Fruit fly (Drosophila melanogaster) whole organism, embryonic: ENCODE results near the gene CG46308.
A peak's percentile ranks its signal among the peaks of the same experiment; 100 is the strongest.

Source experiments
- Atf3 ChIP-seq: fragments of 200-800 bp; sonication (Bioruptor generic); optimal IDR thresholded peaks from 3 replicates; lab custom pipeline; 2016; ENCODE audit warnings: missing biosample characterization, missing genetic modification characterization
- B-H1 ChIP-seq: fragments of 200-800 bp; sonication (Bioruptor generic); IDR thresholded peaks from 3 replicates; pipeline ENCODE4 v1.3.6; 2022; ENCODE audit warnings: missing biosample characterization, missing genetic modification characterization
- CG10959 ChIP-seq: fragments of 200-800 bp; sonication (Bioruptor generic); IDR thresholded peaks from 2 replicates; pipeline ENCODE4 v1.3.6; 2022; ENCODE audit warnings: missing biosample characterization, missing genetic modification characterization
- CG11093 ChIP-seq: fragments of 200-800 bp; sonication (Bioruptor generic); IDR thresholded peaks from 3 replicates; pipeline ENCODE4 v1.3.6; 2022; ENCODE audit warnings: missing biosample characterization, missing genetic modification characterization
- CG11398 ChIP-seq: fragments of 200-800 bp; sonication (Bioruptor generic); optimal IDR thresholded peaks from 2 replicates; lab custom pipeline; 2016; ENCODE audit warnings: missing biosample characterization, missing genetic modification characterization
- CG12744 ChIP-seq: fragments of 200-800 bp; sonication (Bioruptor generic); optimal IDR thresholded peaks from 2 replicates; lab custom pipeline; 2016; ENCODE audit warnings: missing biosample characterization, missing genetic modification characterization
- CG16815 ChIP-seq: fragments of 200-800 bp; sonication (Bioruptor generic); optimal IDR thresholded peaks from 3 replicates; lab custom pipeline; 2017; ENCODE audit warnings: missing biosample characterization, mild to moderate bottlenecking, missing genetic modification characterization
- CG17186 ChIP-seq: fragments of 200-800 bp; sonication (Bioruptor generic); optimal IDR thresholded peaks from 3 replicates; lab custom pipeline; 2017; ENCODE audit warnings: missing biosample characterization, missing genetic modification reagents, missing genetic modification characterization
- CG2678 ChIP-seq: fragments of 200-800 bp; sonication (Bioruptor generic); optimal IDR thresholded peaks from 3 replicates; lab custom pipeline; 2019; ENCODE audit warnings: missing biosample characterization, mild to moderate bottlenecking, missing genetic modification characterization, moderate library complexity
- CG32767 ChIP-seq: fragments of 200-800 bp; sonication (Bioruptor generic); IDR thresholded peaks from 2 replicates; pipeline ENCODE4 v1.3.6; 2022; ENCODE audit warnings: missing biosample characterization, missing genetic modification characterization
- CG32772 ChIP-seq: fragments of 200-800 bp; sonication (Bioruptor generic); IDR thresholded peaks from 2 replicates; pipeline ENCODE4 v1.3.6; 2022; ENCODE audit warnings: missing biosample characterization, missing genetic modification characterization
- CG3407 ChIP-seq: fragments of 200-800 bp; sonication (Bioruptor generic); optimal IDR thresholded peaks from 2 replicates; lab custom pipeline; 2018; ENCODE audit warnings: missing biosample characterization, mild to moderate bottlenecking, missing genetic modification characterization
- CG34376 ChIP-seq: fragments of 200-800 bp; sonication (Bioruptor generic); optimal IDR thresholded peaks from 2 replicates; lab custom pipeline; 2018; ENCODE audit warnings: missing biosample characterization, mild to moderate bottlenecking, missing genetic modification characterization
- CG4404 ChIP-seq: fragments of 200-800 bp; sonication (Bioruptor generic); IDR thresholded peaks from 2 replicates; pipeline ENCODE4 v1.3.6; 2022; ENCODE audit warnings: missing biosample characterization, missing genetic modification characterization
- CG6765 ChIP-seq: fragments of 200-800 bp; sonication (Bioruptor generic); optimal IDR thresholded peaks from 3 replicates; lab custom pipeline; 2017; ENCODE audit warnings: missing biosample characterization, mild to moderate bottlenecking, missing genetic modification characterization
- CG6813 ChIP-seq: fragments of 200-800 bp; sonication (Bioruptor generic); optimal IDR thresholded peaks from 2 replicates; lab custom pipeline; 2017; ENCODE audit warnings: missing biosample characterization, missing genetic modification characterization, mild to moderate bottlenecking, moderate library complexity, missing genetic modification reagents
- CG7839 ChIP-seq: fragments of 200-800 bp; sonication (Bioruptor generic); optimal IDR thresholded peaks from 3 replicates; lab custom pipeline; 2018; ENCODE audit warnings: missing biosample characterization, mild to moderate bottlenecking, missing genetic modification characterization, moderate library complexity
- CG8924 ChIP-seq: fragments of 200-800 bp; optimal IDR thresholded peaks from 3 replicates; lab custom pipeline; 2019; ENCODE audit warnings: missing biosample characterization, mild to moderate bottlenecking, missing genetic modification characterization, moderate library complexity
- CG9932 ChIP-seq: fragments of 200-800 bp; sonication (Bioruptor generic); IDR thresholded peaks from 2 replicates; pipeline ENCODE4 v1.3.6; 2022; ENCODE audit warnings: missing biosample characterization, missing genetic modification characterization
- Camta ChIP-seq: fragments of 200-800 bp; sonication (Bioruptor generic); optimal IDR thresholded peaks from 2 replicates; lab custom pipeline; 2016; ENCODE audit warnings: missing biosample characterization, missing genetic modification characterization
- Dek ChIP-seq: fragments of 200-800 bp; sonication (Bioruptor generic); optimal IDR thresholded peaks from 3 replicates; lab custom pipeline; 2019; ENCODE audit warnings: missing biosample characterization, mild to moderate bottlenecking, missing genetic modification characterization, moderate library complexity
- Dip2 ChIP-seq: fragments of 200-800 bp; sonication (Bioruptor generic); IDR thresholded peaks from 2 replicates; pipeline ENCODE4 v1.3.6; 2022; ENCODE audit warnings: missing biosample characterization, missing genetic modification characterization
- Drgx ChIP-seq: fragments of 200-800 bp; sonication (Bioruptor generic); IDR thresholded peaks from 2 replicates; pipeline ENCODE4 v1.3.6; 2022; ENCODE audit warnings: missing biosample characterization, missing genetic modification characterization
- HmgD ChIP-seq: fragments of 200-800 bp; sonication (Bioruptor generic); optimal IDR thresholded peaks from 3 replicates; lab custom pipeline; 2016; ENCODE audit warnings: missing biosample characterization, missing genetic modification characterization
- Hr3 ChIP-seq: fragments of 200-800 bp; sonication (Bioruptor generic); optimal IDR thresholded peaks from 3 replicates; lab custom pipeline; 2016; ENCODE audit warnings: missing biosample characterization, missing genetic modification characterization
- Med ChIP-seq: fragments of 200-800 bp; sonication (Bioruptor generic); peaks from one replicate; lab custom pipeline; 2016; ENCODE audit warnings: missing biosample characterization, missing genetic modification characterization, mild to moderate bottlenecking, inconsistent platforms, moderate library complexity
- NFAT ChIP-seq: fragments of 200-800 bp; sonication (Bioruptor generic); IDR thresholded peaks from 2 replicates; pipeline ENCODE4 v1.3.6; 2022; ENCODE audit warnings: missing biosample characterization, missing genetic modification characterization
- Neu2 ChIP-seq: fragments of 200-800 bp; sonication (Bioruptor generic); optimal IDR thresholded peaks from 3 replicates; lab custom pipeline; 2016; ENCODE audit warnings: missing biosample characterization, missing genetic modification characterization, borderline replicate concordance
- Oaz ChIP-seq: fragments of 200-800 bp; sonication (Bioruptor generic); IDR thresholded peaks from 2 replicates; pipeline ENCODE4 v1.3.6; 2022; ENCODE audit warnings: missing biosample characterization, missing genetic modification characterization
- Sry-β ChIP-seq: fragments of 200-800 bp; sonication (Bioruptor generic); optimal IDR thresholded peaks from 2 replicates; lab custom pipeline; 2018; ENCODE audit warnings: missing biosample characterization, mild to moderate bottlenecking, missing genetic modification characterization, moderate library complexity
- abd-A ChIP-seq: fragments of 200-800 bp; sonication (Bioruptor generic); optimal IDR thresholded peaks from 3 replicates; lab custom pipeline; 2019; ENCODE audit warnings: missing biosample characterization, mild to moderate bottlenecking, missing genetic modification characterization, moderate library complexity
- ac ChIP-seq: fragments of 200-800 bp; sonication (Bioruptor generic); optimal IDR thresholded peaks from 3 replicates; lab custom pipeline; 2017; ENCODE audit warnings: missing biosample characterization, mild to moderate bottlenecking, missing genetic modification characterization
- bigmax ChIP-seq: fragments of 200-800 bp; sonication (Bioruptor generic); optimal IDR thresholded peaks from 2 replicates; lab custom pipeline; 2018; ENCODE audit warnings: missing biosample characterization, mild to moderate bottlenecking, missing genetic modification characterization
- chinmo ChIP-seq: fragments of 200-800 bp; sonication (Bioruptor generic); IDR thresholded peaks from 4 replicates; pipeline ENCODE4 v1.3.6; 2022; ENCODE audit warnings: missing biosample characterization, missing genetic modification characterization; ENCODE audit not compliant: partially characterized antibody
- crol ChIP-seq: fragments of 200-800 bp; sonication (Bioruptor generic); IDR thresholded peaks from 2 replicates; pipeline ENCODE4 v1.3.6; 2022; ENCODE audit warnings: missing biosample characterization, missing genetic modification characterization
- crp ChIP-seq, 2 experiments: fragments of 200-800 bp; sonication (Bioruptor generic); optimal IDR thresholded peaks; 2 replicates in 1 of 2; 3 replicates in 1 of 2; lab custom pipeline; 2017; ENCODE audit warnings: missing biosample characterization in 2 of 2, missing genetic modification characterization in 2 of 2, mild to moderate bottlenecking in 1 of 2, moderate library complexity in 1 of 2
- dati ChIP-seq: fragments of 200-800 bp; sonication (Bioruptor generic); IDR thresholded peaks from 2 replicates; pipeline ENCODE4 v1.3.6; 2022; ENCODE audit warnings: missing biosample characterization, missing genetic modification characterization
- dmrt11E ChIP-seq: fragments of 200-800 bp; sonication (Bioruptor generic); optimal IDR thresholded peaks from 3 replicates; lab custom pipeline; 2018; ENCODE audit warnings: missing biosample characterization, mild to moderate bottlenecking, missing genetic modification characterization, moderate library complexity
- gem ChIP-seq: fragments of 200-800 bp; sonication (Bioruptor generic); optimal IDR thresholded peaks from 2 replicates; lab custom pipeline; 2019; ENCODE audit warnings: missing biosample characterization, mild to moderate bottlenecking, missing genetic modification characterization, moderate library complexity
- kah ChIP-seq: fragments of 200-800 bp; sonication (Bioruptor generic); optimal IDR thresholded peaks from 2 replicates; lab custom pipeline; 2018; ENCODE audit warnings: missing biosample characterization, mild to moderate bottlenecking, missing genetic modification characterization
- maf-S ChIP-seq: fragments of 200-800 bp; sonication (Bioruptor generic); optimal IDR thresholded peaks from 2 replicates; lab custom pipeline; 2016; ENCODE audit warnings: missing biosample characterization, missing genetic modification characterization
- mam ChIP-seq: fragments of 200-800 bp; sonication (Bioruptor generic); optimal IDR thresholded peaks from 3 replicates; lab custom pipeline; 2016; ENCODE audit warnings: missing biosample characterization, missing genetic modification characterization
- oc ChIP-seq: fragments of 200-800 bp; sonication (Bioruptor generic); optimal IDR thresholded peaks from 2 replicates; lab custom pipeline; 2018; ENCODE audit warnings: missing biosample characterization, mild to moderate bottlenecking, missing genetic modification characterization, moderate library complexity
- psq ChIP-seq: fragments of 200-800 bp; sonication (Bioruptor generic); optimal IDR thresholded peaks from 2 replicates; lab custom pipeline; 2017; ENCODE audit warnings: missing biosample characterization, missing genetic modification characterization
- sob ChIP-seq: fragments of 200-800 bp; sonication (Bioruptor generic); IDR thresholded peaks from 2 replicates; pipeline ENCODE4 v1.3.6; 2022; ENCODE audit warnings: missing biosample characterization, missing genetic modification characterization
- sr ChIP-seq: fragments of 200-800 bp; sonication (Bioruptor generic); IDR thresholded peaks from 3 replicates; pipeline ENCODE4 v1.3.6; 2022; ENCODE audit warnings: missing biosample characterization, missing genetic modification characterization
- trh ChIP-seq: fragments of 200-800 bp; sonication (Bioruptor generic); optimal IDR thresholded peaks from 2 replicates; lab custom pipeline; 2016; ENCODE audit warnings: missing biosample characterization, missing genetic modification characterization
- ttk ChIP-seq: fragments of 200-800 bp; sonication (Bioruptor generic); IDR thresholded peaks from 2 replicates; pipeline ENCODE4 v2.1.2; 2022; ENCODE audit warnings: missing biosample characterization, missing genetic modification characterization
- vvl ChIP-seq: fragments of 200-800 bp; sonication (Bioruptor generic); IDR thresholded peaks from 2 replicates; pipeline ENCODE4 v1.3.6; 2022; ENCODE audit warnings: missing biosample characterization, missing genetic modification characterization
- z ChIP-seq: fragments of 200-800 bp; sonication (Bioruptor generic); IDR thresholded peaks from 3 replicates; pipeline ENCODE4 v1.3.6; 2022; ENCODE audit warnings: missing biosample characterization, missing genetic modification characterization

CG46308 gene

DNA sequence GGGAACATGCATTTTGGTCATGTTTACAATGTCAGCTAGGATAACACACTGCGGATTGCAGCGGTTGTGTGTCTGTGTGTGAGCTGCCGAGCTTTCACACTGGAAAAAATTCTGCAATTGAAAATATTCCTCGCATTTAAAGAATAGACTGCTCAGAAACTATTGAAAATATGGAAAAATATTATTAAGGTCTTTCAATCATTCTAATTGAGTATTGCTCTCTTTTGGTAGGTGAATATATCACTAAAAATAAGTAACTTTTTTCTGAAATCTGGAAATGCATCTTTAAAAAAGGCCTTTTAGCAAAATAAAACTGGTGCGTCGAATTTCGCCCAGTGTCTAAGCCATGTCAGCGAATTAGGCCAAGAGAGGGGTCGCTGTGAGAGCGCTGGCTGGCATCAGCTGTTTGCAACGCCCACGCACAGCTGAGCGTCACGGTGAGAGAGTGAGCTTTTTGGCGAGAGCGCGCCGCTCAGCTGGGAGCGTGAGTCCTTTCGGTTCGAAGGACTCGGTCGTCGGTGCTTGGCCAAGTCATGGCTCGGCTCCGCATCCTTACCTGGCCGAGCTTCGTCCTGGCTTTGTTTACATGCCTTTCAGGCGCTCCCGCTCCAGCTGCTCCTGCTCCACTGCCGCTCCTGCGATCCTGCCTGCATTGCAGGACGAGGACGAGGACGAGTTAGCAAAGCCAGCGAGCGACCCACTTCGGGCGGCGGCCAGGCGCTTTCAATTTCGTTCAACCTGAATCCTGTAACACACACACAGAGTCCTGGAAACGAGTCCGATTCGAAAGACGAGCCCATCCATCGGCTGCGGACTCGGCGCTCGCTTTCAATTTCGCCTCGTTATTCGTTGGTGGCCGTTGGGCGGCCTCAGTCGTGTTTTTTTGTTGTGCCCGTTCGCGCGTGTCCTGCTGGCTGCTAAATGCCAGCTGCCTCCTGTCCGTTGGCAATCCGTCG, at the start of gene CG46308 (continued):
- no peak for TF ChIP-seq dmrt11E (tag; lab: Kevin White, UChicago)
- no peak for TF ChIP-seq psq (GFP tag; lab: Kevin White, UChicago)
- TF ChIP-seq sr (GFP tag; lab: Robert Waterston, UW) = no peak
- TF ChIP-seq CG12744 (GFP tag; lab: Kevin White, UChicago) = no peak
- no peak for TF ChIP-seq HmgD (GFP tag; lab: Kevin White, UChicago)
- no peak for TF ChIP-seq crol (GFP tag; lab: Robert Waterston, UW)
- TF ChIP-seq chinmo (GFP tag; lab: Robert Waterston, UW) = 0 out of 4 replicates have a peak, but pooled peaks have one; percentile 20
- TF ChIP-seq crp (GFP tag; optimal IDR thresholded peaks at IDR 0.05; lab: Kevin White, UChicago) = peak in 1 of 2 experiments; percentile 56
- TF ChIP-seq z (GFP tag; lab: Robert Waterston, UW) = no peak
- no peak for TF ChIP-seq CG32772 (GFP tag; lab: Robert Waterston, UW)
- no peak for TF ChIP-seq CG6813 (GFP tag; lab: Kevin White, UChicago)
- TF ChIP-seq CG3407 (GFP tag; lab: Kevin White, UChicago) = no peak
- no peak for TF ChIP-seq kah (GFP tag; lab: Kevin White, UChicago)
- no peak for TF ChIP-seq Dip2
- no peak for TF ChIP-seq Med (GFP tag; lab: Kevin White, UChicago)
- no peak for TF ChIP-seq CG11093 (GFP tag; lab: Robert Waterston, UW)
- TF ChIP-seq trh (GFP tag; lab: Kevin White, UChicago) = no peak
- TF ChIP-seq CG4404 (GFP tag; lab: Robert Waterston, UW) = no peak
- TF ChIP-seq CG2678 (tag; lab: Kevin White, UChicago) = peak; percentile 71
- TF ChIP-seq vvl (GFP tag; lab: Robert Waterston, UW) = no peak
- no peak for TF ChIP-seq ac
- TF ChIP-seq CG17186 (GFP tag; lab: Kevin White, UChicago) = no peak
- no peak for TF ChIP-seq sob (GFP tag; lab: Robert Waterston, UW)
- TF ChIP-seq CG32767 (GFP tag; lab: Robert Waterston, UW) = no peak
- TF ChIP-seq CG16815 (GFP tag; lab: Kevin White, UChicago) = peak; percentile 14
- TF ChIP-seq Neu2 (GFP tag; lab: Kevin White, UChicago) = no peak
- no peak for TF ChIP-seq CG10959 (GFP tag; lab: Robert Waterston, UW)
- no peak for TF ChIP-seq Atf3 (GFP tag; lab: Kevin White, UChicago)
- TF ChIP-seq gem (tag; lab: Kevin White, UChicago) = peak; percentile 52
- TF ChIP-seq Dek (tag; lab: Kevin White, UChicago) = peak; percentile 10
- TF ChIP-seq maf-S (GFP tag; lab: Kevin White, UChicago) = peak; percentile 8
- TF ChIP-seq CG8924 (tag; lab: Kevin White, UChicago) = no peak
- no peak for TF ChIP-seq CG11398 (GFP tag; lab: Kevin White, UChicago)
- peak; percentile 29; the same call in 1 of the 2 replicates for TF ChIP-seq CG9932
- TF ChIP-seq B-H1 (GFP tag; lab: Robert Waterston, UW) = no peak
- TF ChIP-seq Oaz (GFP tag; lab: Robert Waterston, UW) = no peak
- TF ChIP-seq CG6765 (GFP tag; lab: Kevin White, UChicago) = no peak
- TF ChIP-seq CG7839 = peak; percentile 57
- no peak for TF ChIP-seq bigmax (GFP tag; lab: Kevin White, UChicago)
- no peak for TF ChIP-seq ttk
- TF ChIP-seq Hr3 (GFP tag; lab: Kevin White, UChicago) = peak; percentile 11
- no peak for TF ChIP-seq Drgx (GFP tag; lab: Robert Waterston, UW)
- TF ChIP-seq Sry-β (GFP tag; lab: Kevin White, UChicago) = no peak
- no peak for TF ChIP-seq Camta
- TF ChIP-seq abd-A (tag; lab: Kevin White, UChicago) = no peak
- peak; percentile 23 for TF ChIP-seq mam (GFP tag; lab: Kevin White, UChicago)
- TF ChIP-seq CG34376 (GFP tag; lab: Kevin White, UChicago) = peak; percentile 0
- no peak for TF ChIP-seq dati (GFP tag; lab: Robert Waterston, UW)
- no peak for TF ChIP-seq oc (tag; lab: Kevin White, UChicago)
- TF ChIP-seq NFAT (GFP tag; lab: Robert Waterston, UW) = no peak
